Fruit fly (Drosophila melanogaster): Measurements from ENCODE around the gene NANS.

Gene NANS

DNA sequence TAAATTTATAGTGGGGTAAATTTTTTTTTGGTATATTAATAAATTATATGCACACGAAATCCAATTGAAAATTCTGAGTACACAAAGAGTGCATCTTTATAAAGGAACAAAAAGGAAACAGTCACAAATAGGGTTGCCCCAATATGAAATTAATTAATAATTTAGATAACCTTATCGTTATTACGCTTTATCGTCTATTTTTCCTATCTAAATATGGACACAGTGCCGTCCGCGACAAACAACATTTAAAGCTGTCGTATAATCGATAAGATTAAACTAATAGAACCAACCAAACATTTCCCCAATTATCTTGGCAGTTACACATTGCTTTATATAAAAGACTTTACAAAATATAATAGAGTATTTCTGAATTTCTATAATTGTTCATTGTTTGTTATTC is 28.3 kb upstream of the NANS start:
- TF ChIP-seq fd96Ca (GFP tag; IDR thresholded peaks at IDR 0.05) (no peak), Ets98B (GFP tag; IDR thresholded peaks at IDR 0.05) (no peak), Snoo (tag; optimal IDR thresholded peaks at IDR 0.05) (no peak), Pif1B (GFP tag; optimal IDR thresholded peaks at IDR 0.05) (no peak), gl (tag; optimal IDR thresholded peaks at IDR 0.05) (no peak), CG32121 (GFP tag; IDR thresholded peaks at IDR 0.05) (no peak), rn (GFP tag; IDR thresholded peaks at IDR 0.05) (no peak), CG34367 (tag; optimal IDR thresholded peaks at IDR 0.05) (no peak), CG9948 (tag; optimal IDR thresholded peaks at IDR 0.05) (no peak), CG4496 (GFP tag; IDR thresholded peaks at IDR 0.05) (no peak), CG14655 (GFP tag; optimal IDR thresholded peaks at IDR 0.05) (no peak), CG15710 (tag; optimal IDR thresholded peaks at IDR 0.05) (no peak), CG13204 (GFP tag; optimal IDR thresholded peaks at IDR 0.05) (no peak), CG10348 (GFP tag; IDR thresholded peaks at IDR 0.05) (no peak), EcR (GFP tag; optimal IDR thresholded peaks at IDR 0.05) (no peak), D1 (tag; optimal IDR thresholded peaks at IDR 0.05) (no peak)

DNA sequence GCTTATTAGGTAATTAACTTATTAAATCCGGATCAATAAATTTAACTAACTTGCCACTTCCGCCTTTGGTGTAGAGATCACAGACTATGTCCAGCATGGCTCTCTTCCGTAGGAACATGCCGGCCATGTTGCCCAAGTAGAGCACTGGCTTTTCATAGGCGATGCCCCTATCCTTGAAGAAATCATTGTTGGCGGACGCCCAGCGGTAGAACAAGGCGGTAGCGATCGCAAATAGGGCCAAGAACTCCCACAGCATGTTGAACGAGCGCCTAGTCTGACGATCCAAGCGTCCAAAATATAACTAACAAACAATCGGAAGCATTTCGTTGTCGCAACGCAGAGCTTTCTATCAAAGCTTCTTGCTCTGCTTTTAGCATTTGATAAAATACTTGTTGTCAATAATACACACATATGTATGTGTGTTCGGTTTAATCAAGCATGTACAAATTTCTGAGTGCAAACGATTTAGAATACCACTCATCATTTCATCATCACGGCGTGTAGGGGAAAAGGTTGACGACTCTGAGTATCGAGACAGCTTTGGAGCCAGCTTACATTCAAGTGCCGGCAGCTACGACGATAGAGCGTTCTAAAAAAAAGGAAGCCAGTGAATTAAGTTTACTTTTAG is 27.6 kb upstream of the NANS start, which contains the start of gene Cyp9f3:
Gene Cyp9f3 (minus strand): TSS at position 310 of the 628 bp plus-strand sequence.
- TF ChIP-seq CG9948 (tag; optimal IDR thresholded peaks at IDR 0.05) (no peak), CG8301 (tag; optimal IDR thresholded peaks at IDR 0.05) (no peak), CG15710 (tag; optimal IDR thresholded peaks at IDR 0.05) (no peak), gl (tag; optimal IDR thresholded peaks at IDR 0.05) (no peak)

DNA sequence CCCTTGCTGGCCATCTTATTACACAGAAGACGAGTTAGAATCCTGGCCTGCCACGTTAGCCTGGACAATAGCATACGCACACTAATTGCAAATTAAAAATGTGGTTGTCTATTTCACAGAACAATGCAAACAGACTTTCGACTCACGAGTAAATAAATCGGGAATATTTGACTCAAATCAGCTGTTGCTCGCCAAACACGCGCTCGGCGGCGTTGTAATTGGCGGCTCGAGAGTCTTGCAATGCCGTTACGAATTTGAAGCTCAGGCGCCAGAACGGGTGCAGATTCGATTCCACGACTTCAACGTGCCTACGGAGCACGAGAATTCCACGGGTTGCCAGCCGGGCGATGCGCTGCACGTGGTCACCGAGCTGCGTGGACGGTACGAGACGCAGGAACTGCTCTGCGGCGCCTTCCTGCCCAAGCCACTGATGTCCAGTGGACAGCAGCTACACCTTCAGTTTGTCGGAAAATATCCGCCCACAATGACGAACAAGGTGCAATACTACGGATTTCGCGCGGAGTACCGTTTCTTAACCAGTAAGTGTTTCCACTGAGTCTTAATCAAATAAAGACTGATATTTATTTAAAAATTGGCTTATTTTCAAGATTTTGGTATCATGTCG is 24.6 kb upstream of the NANS start, which contains the start of gene DNAlig3:
Gene DNAlig3 (minus strand): TSS at position 168 of the 625 bp plus-strand sequence.
- TF ChIP-seq CG17806 (tag; optimal IDR thresholded peaks at IDR 0.05) (no peak), Snoo (tag; optimal IDR thresholded peaks at IDR 0.05) (no peak), EcR (GFP tag; optimal IDR thresholded peaks at IDR 0.05) (no peak), fd96Ca (GFP tag; IDR thresholded peaks at IDR 0.05) (no peak), CG10348 (GFP tag; IDR thresholded peaks at IDR 0.05) (no peak), CG12605 (GFP tag; IDR thresholded peaks at IDR 0.05) (peak; percentile 35; the same call in 1 of the 2 replicates)

DNA sequence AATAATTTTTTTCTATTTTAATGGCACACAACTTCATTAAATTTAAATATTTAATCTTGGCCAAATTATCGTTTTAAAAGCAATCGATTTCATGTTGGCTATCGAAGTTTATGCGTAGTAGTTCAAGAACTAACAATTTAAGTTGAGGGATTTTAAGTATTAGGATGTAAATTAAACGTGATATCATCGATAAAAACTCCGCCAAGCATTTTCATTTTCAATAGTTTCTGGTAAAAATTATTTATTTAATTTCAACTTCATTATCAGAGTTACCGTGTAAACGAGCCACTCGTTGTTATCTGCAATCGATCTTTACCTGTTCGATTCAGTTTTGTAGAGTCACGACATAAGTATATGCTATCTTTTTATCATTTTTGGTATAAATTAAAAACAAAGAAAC is 23.4 kb upstream of the NANS start:
- peak; percentile 100 for TF ChIP-seq CG8301 (tag; optimal IDR thresholded peaks at IDR 0.05)
- peak; percentile 93 for TF ChIP-seq gl (tag; optimal IDR thresholded peaks at IDR 0.05)
- no peak for TF ChIP-seq CG13204 (GFP tag; optimal IDR thresholded peaks at IDR 0.05)
- peak; percentile 97 for TF ChIP-seq CG15710 (tag; optimal IDR thresholded peaks at IDR 0.05)
- peak; percentile 22 for TF ChIP-seq EcR (GFP tag; optimal IDR thresholded peaks at IDR 0.05)
- TF ChIP-seq CG9948 (tag; optimal IDR thresholded peaks at IDR 0.05): peak; percentile 98
- peak; percentile 95 for TF ChIP-seq CG14655 (GFP tag; optimal IDR thresholded peaks at IDR 0.05)
- peak; percentile 98 for TF ChIP-seq Snoo (tag; optimal IDR thresholded peaks at IDR 0.05)
- TF ChIP-seq D1 (tag; optimal IDR thresholded peaks at IDR 0.05): peak; percentile 99
- peak; percentile 84 for TF ChIP-seq fd96Ca (GFP tag; IDR thresholded peaks at IDR 0.05)
- TF ChIP-seq CG17806 (tag; optimal IDR thresholded peaks at IDR 0.05): peak; percentile 97
- TF ChIP-seq CG8159 (tag; optimal IDR thresholded peaks at IDR 0.05): peak; percentile 100
- no peak for TF ChIP-seq CG10348 (GFP tag; IDR thresholded peaks at IDR 0.05)
- TF ChIP-seq Pif1A (GFP tag; optimal IDR thresholded peaks at IDR 0.05): peak; percentile 95
- TF ChIP-seq CG34367 (tag; optimal IDR thresholded peaks at IDR 0.05): peak; percentile 98
- no peak for TF ChIP-seq CG4496 (GFP tag; IDR thresholded peaks at IDR 0.05)
- TF ChIP-seq CG32121 (GFP tag; IDR thresholded peaks at IDR 0.05): peak; percentile 93
- TF ChIP-seq Pif1B (GFP tag; optimal IDR thresholded peaks at IDR 0.05): peak; percentile 97
- peak; percentile 96 for TF ChIP-seq Ets98B (GFP tag; IDR thresholded peaks at IDR 0.05)
- peak; percentile 84 for TF ChIP-seq rn (GFP tag; IDR thresholded peaks at IDR 0.05)
- TF ChIP-seq CG12605 (GFP tag; IDR thresholded peaks at IDR 0.05): peak; percentile 96

DNA sequence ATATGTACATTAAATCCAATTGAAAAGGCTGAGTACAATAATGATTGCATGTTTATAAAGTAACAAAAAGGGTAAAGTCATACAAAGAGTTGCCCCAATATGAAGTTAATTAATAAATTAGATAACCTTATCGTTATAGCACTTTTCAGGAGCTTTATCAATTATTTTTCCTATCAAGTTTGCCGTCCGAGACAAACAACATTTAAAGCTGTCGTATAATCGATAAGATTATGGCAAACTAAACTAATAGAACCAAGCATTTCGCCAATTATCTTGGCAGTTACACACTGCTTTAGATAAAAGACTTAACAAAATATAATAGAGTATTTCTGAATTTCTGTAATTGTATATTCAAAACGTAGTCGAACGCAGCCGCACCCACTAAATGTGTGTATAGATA is 21.2 kb upstream of the NANS start:
- TF ChIP-seq D1 (tag; optimal IDR thresholded peaks at IDR 0.05) (no peak), CG9948 (tag; optimal IDR thresholded peaks at IDR 0.05) (no peak), CG13204 (GFP tag; optimal IDR thresholded peaks at IDR 0.05) (no peak), CG8159 (tag; optimal IDR thresholded peaks at IDR 0.05) (no peak), Pif1A (GFP tag; optimal IDR thresholded peaks at IDR 0.05) (no peak), CG34367 (tag; optimal IDR thresholded peaks at IDR 0.05) (no peak), CG14655 (GFP tag; optimal IDR thresholded peaks at IDR 0.05) (no peak), Snoo (tag; optimal IDR thresholded peaks at IDR 0.05) (no peak), rn (GFP tag; IDR thresholded peaks at IDR 0.05) (no peak), CG4496 (GFP tag; IDR thresholded peaks at IDR 0.05) (no peak)

DNA sequence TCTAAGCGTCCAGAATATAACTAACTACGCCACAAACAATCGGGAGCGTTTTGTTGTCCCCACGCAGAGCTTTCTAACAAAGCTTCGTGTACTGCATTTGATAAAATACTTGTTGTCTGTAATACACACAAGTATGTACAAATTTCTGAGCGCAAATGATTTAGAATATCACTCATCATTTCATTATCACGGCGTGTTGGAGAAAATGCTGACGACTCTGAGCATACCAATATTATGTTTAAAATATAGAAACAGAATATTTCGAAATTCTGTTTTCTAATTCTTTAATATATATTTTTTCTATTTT is 20.5 kb upstream of the NANS start, which contains the start of gene Cyp9f2:
Gene Cyp9f2 (minus strand): TSS at position 101 of the 307 bp plus-strand sequence.
- TF ChIP-seq Pif1B (GFP tag; optimal IDR thresholded peaks at IDR 0.05) (no peak), CG13204 (GFP tag; optimal IDR thresholded peaks at IDR 0.05) (no peak), Pif1A (GFP tag; optimal IDR thresholded peaks at IDR 0.05) (no peak), CG14655 (GFP tag; optimal IDR thresholded peaks at IDR 0.05) (no peak), CG8159 (tag; optimal IDR thresholded peaks at IDR 0.05) (no peak), CG12605 (GFP tag; IDR thresholded peaks at IDR 0.05) (no peak), CG8301 (tag; optimal IDR thresholded peaks at IDR 0.05) (no peak), gl (tag; optimal IDR thresholded peaks at IDR 0.05) (no peak), CG4496 (GFP tag; IDR thresholded peaks at IDR 0.05) (no peak), CG17806 (tag; optimal IDR thresholded peaks at IDR 0.05) (no peak), Ets98B (GFP tag; IDR thresholded peaks at IDR 0.05) (no peak), EcR (GFP tag; optimal IDR thresholded peaks at IDR 0.05) (no peak), CG32121 (GFP tag; IDR thresholded peaks at IDR 0.05) (no peak), CG34367 (tag; optimal IDR thresholded peaks at IDR 0.05) (no peak), CG10348 (GFP tag; IDR thresholded peaks at IDR 0.05) (no peak), CG9948 (tag; optimal IDR thresholded peaks at IDR 0.05) (no peak), D1 (tag; optimal IDR thresholded peaks at IDR 0.05) (no peak)
